Fruit fly (Drosophila melanogaster) S2 (cell line): ENCODE data around the gene CG15208.

Source experiments
- CG8478 ChIP-seq: fragments of >200 bp; optimal IDR thresholded peaks from 2 replicates; lab custom pipeline; 2018
- CTCF ChIP-seq, 2 experiments: fragments of >200 bp; optimal IDR thresholded peaks; 2 replicates each; lab custom pipeline; 2018

CG15208 gene

dm6 chrX:10899665-10900064 is at the start of gene CG15208:
Gene CG15208, plus strand, starts transcription at chrX:10899965.
- TF ChIP-seq CTCF (optimal IDR thresholded peaks at IDR 0.05; lab: Kevin White, UChicago) (no peak), CG8478 (lab: Kevin White, UChicago) (no peak)

dm6 chrX:10854686-10855085 is 45.1 kb upstream of the CG15208 start, which contains the start of gene feo:
Gene feo, minus strand, starts transcription at chrX:10854869.
- TF ChIP-seq CTCF (optimal IDR thresholded peaks at IDR 0.05; lab: Kevin White, UChicago) (peak in 1 of 2 experiments; percentile 25), CG8478 (lab: Kevin White, UChicago) (no peak)

dm6 chrX:10857376-10857775 is 42.4 kb upstream of the CG15208 start, which contains the start of the genes sofe and CG2186:
Gene sofe, minus strand, starts transcription at chrX:10857413.
Gene CG2186, plus strand, starts transcription at chrX:10857655.
- TF ChIP-seq CG8478 (lab: Kevin White, UChicago) = no peak
- TF ChIP-seq CTCF (optimal IDR thresholded peaks at IDR 0.05; lab: Kevin White, UChicago) = peak in 1 of 2 experiments; percentile 23

dm6 chrX:10857853-10858252 is 41.9 kb upstream of the CG15208 start:
- no peak for TF ChIP-seq CG8478 (lab: Kevin White, UChicago)
- TF ChIP-seq CTCF (optimal IDR thresholded peaks at IDR 0.05; lab: Kevin White, UChicago) = no peak

- TF ChIP-seq CG8478 (lab: Kevin White, UChicago) (no peak), CTCF (optimal IDR thresholded peaks at IDR 0.05; lab: Kevin White, UChicago) (peak in 1 of 2 experiments; percentile 14)
Measured at dm6 chrX:10865580-10866331, 34.0 kb upstream of the CG15208 start.

- TF ChIP-seq CTCF (optimal IDR thresholded peaks at IDR 0.05; lab: Kevin White, UChicago) (no peak), CG8478 (lab: Kevin White, UChicago) (no peak)
Measured at dm6 chrX:10867692-10868091, 32.1 kb upstream of the CG15208 start.

dm6 chrX:10869045-10869444 is 30.7 kb upstream of the CG15208 start, which contains the start of gene CG2157:
Gene CG2157, plus strand, starts transcription at chrX:10869284.
- TF ChIP-seq CG8478 (lab: Kevin White, UChicago) = no peak
- no peak for TF ChIP-seq CTCF (optimal IDR thresholded peaks at IDR 0.05; lab: Kevin White, UChicago)

- TF ChIP-seq CG8478 (lab: Kevin White, UChicago) = no peak
- no peak for TF ChIP-seq CTCF (optimal IDR thresholded peaks at IDR 0.05; lab: Kevin White, UChicago)
Measured at dm6 chrX:10876451-10876850, 23.3 kb upstream of the CG15208 start.

dm6 chrX:10877087-10877935 is 22.5 kb upstream of the CG15208 start, which contains the start of gene CG1637:
Gene CG1637, minus strand, starts transcription at chrX:10877893.
- no peak for TF ChIP-seq CTCF (optimal IDR thresholded peaks at IDR 0.05; lab: Kevin White, UChicago)
- TF ChIP-seq CG8478 (lab: Kevin White, UChicago) = no peak

- TF ChIP-seq CTCF (optimal IDR thresholded peaks at IDR 0.05; lab: Kevin White, UChicago) (no peak), CG8478 (lab: Kevin White, UChicago) (no peak)
Measured at dm6 chrX:10882786-10883185, 17.0 kb upstream of the CG15208 start.

dm6 chrX:10883740-10884139 is 16.0 kb upstream of the CG15208 start:
- TF ChIP-seq CG8478 (lab: Kevin White, UChicago) = no peak
- TF ChIP-seq CTCF (optimal IDR thresholded peaks at IDR 0.05; lab: Kevin White, UChicago) = no peak

- TF ChIP-seq CG8478 (lab: Kevin White, UChicago) (no peak), CTCF (optimal IDR thresholded peaks at IDR 0.05; lab: Kevin White, UChicago) (no peak)
Measured at dm6 chrX:10886418-10886817, 13.3 kb upstream of the CG15208 start.

dm6 chrX:10887643-10888042 is 12.1 kb upstream of the CG15208 start:
- TF ChIP-seq CTCF (optimal IDR thresholded peaks at IDR 0.05; lab: Kevin White, UChicago) (no peak), CG8478 (lab: Kevin White, UChicago) (no peak)

dm6 chrX:10889955-10890617 is 9.7 kb upstream of the CG15208 start:
- TF ChIP-seq CTCF (optimal IDR thresholded peaks at IDR 0.05; lab: Kevin White, UChicago) = no peak
- TF ChIP-seq CG8478 (lab: Kevin White, UChicago) = no peak
